Worm (Caenorhabditis elegans) whole organism, L2 larva: ENCODE data around the gene C03B1.2.
A peak's percentile ranks its signal among the peaks of the same experiment; 100 is the strongest.

Source experiments
- C34F6.9 ChIP-seq: fragments of 150-350 bp; optimal IDR thresholded peaks from 2 replicates; lab custom pipeline; 2014; ENCODE audit warnings: missing biosample characterization, missing genetic modification characterization
- F13H6.1 ChIP-seq: sonication (generic microtip); optimal IDR thresholded peaks from 2 replicates; lab custom pipeline; 2016; ENCODE audit warnings: missing genetic modification characterization, missing compliant biosample characterization
- R02D3.7 ChIP-seq: fragments of 150-350 bp; optimal IDR thresholded peaks from 2 replicates; lab custom pipeline; 2014; ENCODE audit warnings: missing biosample characterization, missing genetic modification characterization
- Y55F3AM.14 ChIP-seq: fragments of 200-800 bp; sonication (Bioruptor generic); optimal IDR thresholded peaks from 2 replicates; lab custom pipeline; 2018; ENCODE audit warnings: mild to moderate bottlenecking, missing genetic modification characterization, missing compliant biosample characterization
- ZK546.5 ChIP-seq: sonication (generic microtip); optimal IDR thresholded peaks from 2 replicates; lab custom pipeline; 2017; ENCODE audit warnings: missing biosample characterization, missing genetic modification characterization
- alr-1 ChIP-seq: fragments of 150-350 bp; optimal IDR thresholded peaks from 2 replicates; lab custom pipeline; 2014; ENCODE audit warnings: missing biosample characterization, missing genetic modification characterization
- aly-2 ChIP-seq: fragments of 150-350 bp; optimal IDR thresholded peaks from 2 replicates; lab custom pipeline; 2014; ENCODE audit warnings: missing biosample characterization, missing genetic modification characterization
- ama-1 ChIP-seq: fragments of 150-350 bp; optimal IDR thresholded peaks from 2 replicates; lab custom pipeline; 2018; ENCODE audit warnings: inconsistent platforms
- blmp-1 ChIP-seq: sonication (generic microtip); optimal IDR thresholded peaks from 2 replicates; lab custom pipeline; 2017; ENCODE audit warnings: missing genetic modification characterization, mild to moderate bottlenecking, missing compliant biosample characterization, antibody characterized with exemption, moderate library complexity; ENCODE audit not compliant: insufficient read depth
- ceh-16 ChIP-seq: fragments of 150-350 bp; optimal IDR thresholded peaks from 2 replicates; lab custom pipeline; 2014; ENCODE audit warnings: missing biosample characterization, missing genetic modification characterization
- ceh-82 ChIP-seq: fragments of 150-350 bp; optimal IDR thresholded peaks from 2 replicates; lab custom pipeline; 2014; ENCODE audit warnings: missing biosample characterization, missing genetic modification characterization
- crh-2 ChIP-seq: sonication (generic microtip); optimal IDR thresholded peaks from 2 replicates; lab custom pipeline; 2017; ENCODE audit warnings: missing biosample characterization, missing genetic modification characterization
- dmd-4 ChIP-seq: sonication (generic microtip); optimal IDR thresholded peaks from 2 replicates; lab custom pipeline; 2017; ENCODE audit warnings: missing biosample characterization, missing genetic modification characterization
- egl-27 ChIP-seq: sonication (generic microtip); optimal IDR thresholded peaks from 3 replicates; lab custom pipeline; 2017; ENCODE audit warnings: missing biosample characterization, missing genetic modification reagents, missing genetic modification characterization
- elt-1 ChIP-seq: fragments of 150-350 bp; optimal IDR thresholded peaks from 2 replicates; lab custom pipeline; 2014; ENCODE audit warnings: missing biosample characterization, missing genetic modification characterization
- elt-3 ChIP-seq: sonication (generic microtip); optimal IDR thresholded peaks from 2 replicates; lab custom pipeline; 2017; ENCODE audit warnings: missing biosample characterization, missing genetic modification characterization
- fos-1 ChIP-seq: fragments of 150-350 bp; optimal IDR thresholded peaks from 2 replicates; lab custom pipeline; 2014; ENCODE audit warnings: missing biosample characterization, missing genetic modification characterization
- gmeb-1 ChIP-seq: fragments of 150-350 bp; optimal IDR thresholded peaks from 2 replicates; lab custom pipeline; 2014; ENCODE audit warnings: missing biosample characterization, missing genetic modification characterization
- lin-11 ChIP-seq: fragments of 150-350 bp; sonication (generic microtip); optimal IDR thresholded peaks from 2 replicates; lab custom pipeline; 2014; ENCODE audit warnings: missing biosample characterization, missing genetic modification characterization, inconsistent platforms, mixed read lengths
- lin-13 ChIP-seq: fragments of 150-350 bp; optimal IDR thresholded peaks from 2 replicates; lab custom pipeline; 2014; ENCODE audit warnings: missing biosample characterization, missing genetic modification reagents, missing genetic modification characterization
- lin-39 ChIP-seq: fragments of 150-350 bp; optimal IDR thresholded peaks from 2 replicates; lab custom pipeline; 2014; ENCODE audit warnings: missing biosample characterization, missing genetic modification reagents, missing genetic modification characterization
- lsy-2 ChIP-seq, 2 experiments: fragments of 150-350 bp in 1 of 2; sonication (generic microtip) in 1 of 2; optimal IDR thresholded peaks; 2 replicates each; lab custom pipeline; 2014 to 2017; ENCODE audit warnings: missing biosample characterization in 2 of 2, missing genetic modification characterization in 2 of 2
- mab-5 ChIP-seq: fragments of 150-350 bp; optimal IDR thresholded peaks from 2 replicates; lab custom pipeline; 2014; ENCODE audit warnings: missing biosample characterization, missing genetic modification characterization
- mbf-1 ChIP-seq: sonication (generic microtip); optimal IDR thresholded peaks from 2 replicates; lab custom pipeline; 2017; ENCODE audit warnings: missing biosample characterization, missing genetic modification characterization
- mdl-1 ChIP-seq, 2 experiments: fragments of 150-350 bp in 1 of 2; sonication (generic microtip) in 1 of 2; optimal IDR thresholded peaks; 2 replicates each; lab custom pipeline; 2017; ENCODE audit warnings: missing biosample characterization in 2 of 2, missing genetic modification characterization in 2 of 2
- nhr-10 ChIP-seq: sonication (generic microtip); optimal IDR thresholded peaks from 2 replicates; lab custom pipeline; 2017; ENCODE audit warnings: missing biosample characterization, missing genetic modification characterization
- nhr-11 ChIP-seq: fragments of 150-350 bp; optimal IDR thresholded peaks from 2 replicates; lab custom pipeline; 2014; ENCODE audit warnings: missing biosample characterization, missing genetic modification characterization
- nhr-12 ChIP-seq: fragments of 150-350 bp; optimal IDR thresholded peaks from 2 replicates; lab custom pipeline; 2014; ENCODE audit warnings: missing biosample characterization, missing genetic modification characterization
- nhr-129 ChIP-seq: fragments of 150-350 bp; optimal IDR thresholded peaks from 2 replicates; lab custom pipeline; 2014; ENCODE audit warnings: missing biosample characterization, missing genetic modification characterization
- nhr-21 ChIP-seq: fragments of 150-350 bp; optimal IDR thresholded peaks from 2 replicates; lab custom pipeline; 2014; ENCODE audit warnings: missing biosample characterization, missing genetic modification characterization
- nhr-23 ChIP-seq: fragments of 150-350 bp; optimal IDR thresholded peaks from 2 replicates; lab custom pipeline; 2014; ENCODE audit warnings: missing biosample characterization, missing genetic modification reagents, missing genetic modification characterization
- nhr-237 ChIP-seq: fragments of 150-350 bp; optimal IDR thresholded peaks from 2 replicates; lab custom pipeline; 2014; ENCODE audit warnings: missing biosample characterization, missing genetic modification characterization
- nhr-25 ChIP-seq: fragments of 150-350 bp; sonication (generic microtip); optimal IDR thresholded peaks from 3 replicates; lab custom pipeline; 2014; ENCODE audit warnings: missing biosample characterization, missing genetic modification characterization
- nhr-6 ChIP-seq: fragments of 150-350 bp; optimal IDR thresholded peaks from 2 replicates; lab custom pipeline; 2014; ENCODE audit warnings: missing biosample characterization, missing genetic modification characterization
- nhr-77 ChIP-seq: fragments of 150-350 bp; optimal IDR thresholded peaks from 2 replicates; lab custom pipeline; 2014; ENCODE audit warnings: missing biosample characterization, missing genetic modification characterization
- peb-1 ChIP-seq: fragments of 150-350 bp; optimal IDR thresholded peaks from 2 replicates; lab custom pipeline; 2014; ENCODE audit warnings: missing biosample characterization, missing genetic modification characterization
- sem-4 ChIP-seq: fragments of 150-350 bp; optimal IDR thresholded peaks from 2 replicates; lab custom pipeline; 2014; ENCODE audit warnings: missing biosample characterization, missing genetic modification reagents, missing genetic modification characterization
- skn-1 ChIP-seq: sonication (generic microtip); optimal IDR thresholded peaks from 2 replicates; lab custom pipeline; 2017; ENCODE audit warnings: missing biosample characterization, missing genetic modification characterization
- sma-3 ChIP-seq: sonication (generic microtip); optimal IDR thresholded peaks from 2 replicates; lab custom pipeline; 2016; ENCODE audit warnings: missing genetic modification reagents, missing genetic modification characterization, missing compliant biosample characterization
- sma-9 ChIP-seq, 2 experiments: fragments of 150-350 bp in 1 of 2; sonication (generic microtip) in 1 of 2; optimal IDR thresholded peaks; 2 replicates each; lab custom pipeline; 2014 to 2016; ENCODE audit warnings: missing genetic modification characterization in 2 of 2, mild to moderate bottlenecking in 1 of 2, missing biosample characterization in 1 of 2, missing compliant biosample characterization in 1 of 2, missing genetic modification reagents in 1 of 2, moderate library complexity in 1 of 2
- snpc-4 ChIP-seq: fragments of 150-350 bp; optimal IDR thresholded peaks from 2 replicates; lab custom pipeline; 2014; ENCODE audit warnings: missing biosample characterization, missing genetic modification characterization
- unc-39 ChIP-seq: fragments of 150-350 bp; optimal IDR thresholded peaks from 2 replicates; lab custom pipeline; 2014; ENCODE audit warnings: missing biosample characterization, missing genetic modification characterization
- unc-55 ChIP-seq: fragments of 150-350 bp; sonication (generic microtip); optimal IDR thresholded peaks from 3 replicates; lab custom pipeline; 2014; ENCODE audit warnings: missing biosample characterization, missing genetic modification reagents, missing genetic modification characterization
- unc-62 ChIP-seq: fragments of 150-350 bp; optimal IDR thresholded peaks from 2 replicates; lab custom pipeline; 2014; ENCODE audit warnings: missing biosample characterization, missing genetic modification reagents, missing genetic modification characterization
- zag-1 ChIP-seq: fragments of 150-350 bp; optimal IDR thresholded peaks from 2 replicates; lab custom pipeline; 2014; ENCODE audit warnings: missing biosample characterization, missing genetic modification characterization
- ztf-1 ChIP-seq: fragments of 200-800 bp; sonication (Bioruptor generic); conservative IDR thresholded peaks from 2 replicates; pipeline ENCODE4 v1.3.6; 2022; ENCODE audit warnings: missing genetic modification characterization, missing compliant biosample characterization
- ztf-11 ChIP-seq: sonication (generic microtip); optimal IDR thresholded peaks from 2 replicates; lab custom pipeline; 2017; ENCODE audit warnings: missing biosample characterization, missing genetic modification characterization
- ztf-4 ChIP-seq: fragments of 150-350 bp; optimal IDR thresholded peaks from 2 replicates; lab custom pipeline; 2014; ENCODE audit warnings: missing biosample characterization, missing genetic modification characterization

C03B1.2 gene

ce11 chrX:6371192-6372116 lies 1.6 kb downstream of the C03B1.2 start:
- TF ChIP-seq gmeb-1 (tag; lab: Kevin White, UChicago) = peak; percentile 33
- TF ChIP-seq ZK546.5 (tag; lab: Kevin White, UChicago) = no peak
- TF ChIP-seq nhr-12 (tag; lab: Kevin White, UChicago) = no peak
- no peak for TF ChIP-seq ztf-11 (tag; lab: Kevin White, UChicago)
- no peak for TF ChIP-seq mab-5 (tag; lab: Kevin White, UChicago)
- no peak for TF ChIP-seq sem-4 (tag; lab: Kevin White, UChicago)
- no peak for TF ChIP-seq dmd-4 (tag; lab: Kevin White, UChicago)
- TF ChIP-seq sma-3 (GFP tag; lab: Kevin White, UChicago) = peak; percentile 51
- no peak for TF ChIP-seq elt-1 (tag; lab: Kevin White, UChicago)
- TF ChIP-seq peb-1 = no peak
- TF ChIP-seq nhr-129 (tag; lab: Kevin White, UChicago) = peak; percentile 67
- no peak for TF ChIP-seq nhr-237 (tag; lab: Kevin White, UChicago)
- TF ChIP-seq blmp-1 (tag; lab: Kevin White, UChicago) = no peak
- TF ChIP-seq unc-55 (GFP tag; lab: Kevin White, UChicago) = peak; percentile 33
- TF ChIP-seq crh-2 (tag; lab: Kevin White, UChicago) = peak; percentile 49
- no peak for TF ChIP-seq unc-62
- peak in 1 of 2 experiments; percentile 6 for TF ChIP-seq lsy-2 (tag; optimal IDR thresholded peaks at IDR 0.05; lab: Kevin White, UChicago)
- TF ChIP-seq sma-9 (GFP tag; optimal IDR thresholded peaks at IDR 0.05; lab: Kevin White, UChicago) = peak; percentile 67
- no peak for TF ChIP-seq sma-9 (tag; optimal IDR thresholded peaks at IDR 0.05; lab: Kevin White, UChicago)
- no peak for TF ChIP-seq ceh-16 (tag; lab: Kevin White, UChicago)
- no peak for TF ChIP-seq ama-1 (lab: Kevin White, UChicago)
- no peak for TF ChIP-seq elt-3 (tag; lab: Kevin White, UChicago)
- TF ChIP-seq F13H6.1 (tag; lab: Kevin White, UChicago) = peak; percentile 45
- no peak for TF ChIP-seq snpc-4
- TF ChIP-seq aly-2 (tag; lab: Kevin White, UChicago) = no peak
- no peak for TF ChIP-seq ztf-1
- TF ChIP-seq nhr-6 (tag; lab: Kevin White, UChicago) = no peak
- TF ChIP-seq ceh-82 (tag; lab: Kevin White, UChicago) = no peak
- no peak for TF ChIP-seq nhr-23 (tag; lab: Kevin White, UChicago)
- TF ChIP-seq egl-27 (tag; lab: Kevin White, UChicago) = peak; percentile 18
- TF ChIP-seq C34F6.9 = peak; percentile 34
- no peak for TF ChIP-seq skn-1
- TF ChIP-seq alr-1 (tag; lab: Kevin White, UChicago) = no peak
- TF ChIP-seq ztf-4 (tag; lab: Kevin White, UChicago) = peak; percentile 12
- peak; percentile 72 for TF ChIP-seq lin-13 (GFP tag; lab: Kevin White, UChicago)
- TF ChIP-seq Y55F3AM.14 (GFP tag; lab: Kevin White, UChicago) = no peak
- no peak for TF ChIP-seq nhr-10 (tag; lab: Kevin White, UChicago)
- no peak for TF ChIP-seq nhr-11 (tag; lab: Kevin White, UChicago)
- TF ChIP-seq mdl-1 (tag; optimal IDR thresholded peaks at IDR 0.05; lab: Kevin White, UChicago) = no peak
- no peak for TF ChIP-seq mbf-1 (tag; lab: Kevin White, UChicago)
- no peak for TF ChIP-seq nhr-25
- no peak for TF ChIP-seq lin-39 (tag; lab: Kevin White, UChicago)
- no peak for TF ChIP-seq unc-39 (tag; lab: Kevin White, UChicago)
- TF ChIP-seq zag-1 (tag; lab: Kevin White, UChicago) = no peak
- no peak for TF ChIP-seq R02D3.7
- TF ChIP-seq lin-11 (tag; lab: Kevin White, UChicago) = peak; percentile 12
- peak; percentile 55 for TF ChIP-seq nhr-21
- TF ChIP-seq nhr-77 = no peak
- peak; percentile 25 for TF ChIP-seq fos-1 (tag; lab: Kevin White, UChicago)
- TF ChIP-seq, all 48 proteins: peak for 15
